Fruit fly (Drosophila melanogaster) whole organism, embryonic: ENCODE measurements around the gene CG34179.

Source experiments
- Adf1 ChIP-seq: fragments of 200-800 bp; sonication (Bioruptor generic); IDR thresholded peaks from 2 replicates; pipeline ENCODE4 v1.3.6; 2022; ENCODE audit warnings: missing biosample characterization, missing genetic modification characterization
- Bdp1 ChIP-seq: fragments of 200-800 bp; sonication (Bioruptor generic); optimal IDR thresholded peaks from 3 replicates; lab custom pipeline; 2016; ENCODE audit warnings: missing biosample characterization, missing genetic modification characterization
- BtbVII ChIP-seq: fragments of 200-800 bp; sonication (Bioruptor generic); optimal IDR thresholded peaks from 3 replicates; lab custom pipeline; 2017; ENCODE audit warnings: missing biosample characterization, mild to moderate bottlenecking, missing genetic modification characterization
- CG10147 ChIP-seq: fragments of 200-800 bp; sonication (Bioruptor generic); optimal IDR thresholded peaks from 2 replicates; lab custom pipeline; 2019; ENCODE audit warnings: missing biosample characterization, mild to moderate bottlenecking, missing genetic modification characterization, moderate library complexity
- CG10565 ChIP-seq: fragments of 200-800 bp; sonication (Bioruptor generic); optimal IDR thresholded peaks from 3 replicates; lab custom pipeline; 2016; ENCODE audit warnings: missing biosample characterization, mild to moderate bottlenecking, missing genetic modification characterization
- CG11560 ChIP-seq: fragments of 200-800 bp; sonication (Bioruptor generic); IDR thresholded peaks from 3 replicates; pipeline ENCODE4 v1.3.6; 2022; ENCODE audit warnings: missing biosample characterization, missing genetic modification characterization
- CG16813 ChIP-seq: fragments of 200-800 bp; sonication (Bioruptor generic); IDR thresholded peaks from 3 replicates; pipeline ENCODE4 v1.3.6; 2022; ENCODE audit warnings: missing biosample characterization, missing genetic modification characterization; ENCODE audit not compliant: partially characterized antibody
- CG17568 ChIP-seq: fragments of 200-800 bp; sonication (Bioruptor generic); optimal IDR thresholded peaks from 2 replicates; lab custom pipeline; 2018; ENCODE audit warnings: missing biosample characterization, mild to moderate bottlenecking, missing genetic modification characterization, moderate library complexity
- CG18476 ChIP-seq: fragments of 200-800 bp; sonication (Bioruptor generic); optimal IDR thresholded peaks from 2 replicates; lab custom pipeline; 2016; ENCODE audit warnings: missing biosample characterization, mild to moderate bottlenecking, missing genetic modification characterization
- CG18599 ChIP-seq: fragments of 200-800 bp; sonication (Bioruptor generic); optimal IDR thresholded peaks from 3 replicates; lab custom pipeline; 2017; ENCODE audit warnings: missing biosample characterization, missing genetic modification characterization, mild to moderate bottlenecking, moderate library complexity, missing genetic modification reagents
- CG2712 ChIP-seq: fragments of 200-800 bp; optimal IDR thresholded peaks from 3 replicates; lab custom pipeline; 2019; ENCODE audit warnings: missing biosample characterization, mild to moderate bottlenecking, missing genetic modification characterization, moderate library complexity
- CG2875 ChIP-seq: fragments of 200-800 bp; sonication (Bioruptor generic); optimal IDR thresholded peaks from 2 replicates; lab custom pipeline; 2017; ENCODE audit warnings: missing biosample characterization, mild to moderate bottlenecking, missing genetic modification characterization, missing genetic modification reagents
- CG32772 ChIP-seq: fragments of 200-800 bp; sonication (Bioruptor generic); IDR thresholded peaks from 2 replicates; pipeline ENCODE4 v1.3.6; 2022; ENCODE audit warnings: missing biosample characterization, missing genetic modification characterization
- CG5180 ChIP-seq: fragments of 200-800 bp; sonication (Bioruptor generic); optimal IDR thresholded peaks from 3 replicates; lab custom pipeline; 2017; ENCODE audit warnings: missing biosample characterization, missing genetic modification characterization, mild to moderate bottlenecking, moderate library complexity, missing genetic modification reagents
- CG6175 ChIP-seq: fragments of 200-800 bp; sonication (Bioruptor generic); IDR thresholded peaks from 3 replicates; pipeline ENCODE4 v1.3.6; 2022; ENCODE audit warnings: missing biosample characterization, missing genetic modification characterization
- CG6272 ChIP-seq: fragments of 200-800 bp; sonication (Bioruptor generic); IDR thresholded peaks from 2 replicates; pipeline ENCODE4 v1.3.6; 2022; ENCODE audit warnings: missing biosample characterization, missing genetic modification characterization
- CG6683 ChIP-seq: fragments of 200-800 bp; sonication (Bioruptor generic); optimal IDR thresholded peaks from 2 replicates; lab custom pipeline; 2017; ENCODE audit warnings: missing biosample characterization, mild to moderate bottlenecking, missing genetic modification characterization, missing genetic modification reagents
- CG9797 ChIP-seq: fragments of 200-800 bp; sonication (Bioruptor generic); optimal IDR thresholded peaks from 3 replicates; lab custom pipeline; 2018; ENCODE audit warnings: missing biosample characterization, mild to moderate bottlenecking, missing genetic modification characterization
- Dp ChIP-seq: fragments of 200-800 bp; sonication (Bioruptor generic); optimal IDR thresholded peaks from 2 replicates; lab custom pipeline; 2018; ENCODE audit warnings: missing biosample characterization, mild to moderate bottlenecking, missing genetic modification characterization, moderate library complexity
- HLH4C ChIP-seq: fragments of 200-800 bp; sonication (Bioruptor generic); IDR thresholded peaks from 3 replicates; pipeline ENCODE4 v1.3.6; 2022; ENCODE audit warnings: missing biosample characterization, missing genetic modification characterization; ENCODE audit not compliant: partially characterized antibody
- HmgZ ChIP-seq: fragments of 200-800 bp; sonication (Bioruptor generic); optimal IDR thresholded peaks from 2 replicates; lab custom pipeline; 2018; ENCODE audit warnings: missing biosample characterization, mild to moderate bottlenecking, missing genetic modification characterization
- Hr51 ChIP-seq, 2 experiments: fragments of 200-800 bp; sonication (Bioruptor generic); optimal IDR thresholded peaks; 2 replicates in 1 of 2; 3 replicates in 1 of 2; lab custom pipeline; 2016 to 2018; ENCODE audit warnings: missing biosample characterization in 2 of 2, missing genetic modification characterization in 2 of 2, mild to moderate bottlenecking in 1 of 2, moderate library complexity in 1 of 2
- Jarid2 ChIP-seq: fragments of 200-800 bp; sonication (Bioruptor generic); optimal IDR thresholded peaks from 3 replicates; lab custom pipeline; 2017; ENCODE audit warnings: mild to moderate bottlenecking, missing biosample characterization, missing genetic modification reagents, missing genetic modification characterization
- Kr ChIP-seq: fragments of 200-800 bp; sonication (Bioruptor generic); optimal IDR thresholded peaks from 2 replicates; lab custom pipeline; 2017; ENCODE audit warnings: missing biosample characterization, mild to moderate bottlenecking, missing genetic modification characterization
- Lim3 ChIP-seq: fragments of 200-800 bp; sonication (Bioruptor generic); IDR thresholded peaks from 2 replicates; pipeline ENCODE4 v1.3.6; 2022; ENCODE audit warnings: missing biosample characterization, missing genetic modification characterization
- MBD-R2 ChIP-seq: fragments of 200-800 bp; sonication (Bioruptor generic); IDR thresholded peaks from 2 replicates; pipeline ENCODE4 v1.3.6; 2022; ENCODE audit warnings: missing biosample characterization, missing genetic modification characterization
- NK7.1 ChIP-seq: fragments of 200-800 bp; sonication (Bioruptor generic); optimal IDR thresholded peaks from 3 replicates; lab custom pipeline; 2016; ENCODE audit warnings: missing biosample characterization, missing genetic modification characterization
- Poxn ChIP-seq: fragments of 200-800 bp; sonication (Bioruptor generic); IDR thresholded peaks from 2 replicates; pipeline ENCODE4 v1.3.6; 2022; ENCODE audit warnings: missing biosample characterization, missing genetic modification characterization
- Ravus ChIP-seq: fragments of 200-800 bp; sonication (Bioruptor generic); IDR thresholded peaks from 2 replicates; pipeline ENCODE4 v1.3.6; 2022; ENCODE audit warnings: missing biosample characterization, missing genetic modification characterization
- Ssrp ChIP-seq: fragments of 200-800 bp; sonication (Bioruptor generic); optimal IDR thresholded peaks from 2 replicates; lab custom pipeline; 2018; ENCODE audit warnings: missing biosample characterization, mild to moderate bottlenecking, missing genetic modification characterization, moderate library complexity
- Stat92E ChIP-seq, 3 experiments: fragments of >200 bp in 2 of 3; fragments of 200-800 bp in 1 of 3; sonication (Bioruptor generic) in 1 of 3; optimal IDR thresholded peaks; 2 replicates each; lab custom pipeline; 2017 to 2019; ENCODE audit warnings: missing biosample characterization in 3 of 3, missing genetic modification characterization in 3 of 3, mild to moderate bottlenecking in 1 of 3, moderate library complexity in 1 of 3
- ac ChIP-seq: fragments of 200-800 bp; sonication (Bioruptor generic); optimal IDR thresholded peaks from 3 replicates; lab custom pipeline; 2017; ENCODE audit warnings: missing biosample characterization, mild to moderate bottlenecking, missing genetic modification characterization
- al ChIP-seq: fragments of 200-800 bp; sonication (Bioruptor generic); IDR thresholded peaks from 2 replicates; pipeline ENCODE4 v1.3.6; 2022; ENCODE audit warnings: missing biosample characterization, missing genetic modification characterization
- ase ChIP-seq: fragments of 200-800 bp; sonication (Bioruptor generic); IDR thresholded peaks from 3 replicates; pipeline ENCODE4 v1.3.6; 2022; ENCODE audit warnings: missing biosample characterization, missing genetic modification characterization
- bigmax ChIP-seq: fragments of 200-800 bp; sonication (Bioruptor generic); optimal IDR thresholded peaks from 2 replicates; lab custom pipeline; 2018; ENCODE audit warnings: missing biosample characterization, mild to moderate bottlenecking, missing genetic modification characterization
- bowl ChIP-seq: fragments of 200-800 bp; sonication (Bioruptor generic); IDR thresholded peaks from 2 replicates; pipeline ENCODE4 v1.3.6; 2022; ENCODE audit warnings: missing biosample characterization, missing genetic modification characterization
- crc ChIP-seq: fragments of 200-800 bp; sonication (Bioruptor generic); optimal IDR thresholded peaks from 2 replicates; lab custom pipeline; 2016; ENCODE audit warnings: missing biosample characterization, missing genetic modification characterization
- dm ChIP-seq: fragments of 200-800 bp; sonication (Bioruptor generic); optimal IDR thresholded peaks from 3 replicates; lab custom pipeline; 2016; ENCODE audit warnings: missing biosample characterization, missing genetic modification characterization
- esg ChIP-seq: fragments of 200-800 bp; sonication (Bioruptor generic); conservative IDR thresholded peaks from 2 replicates; pipeline ENCODE4 v1.3.6; 2022; ENCODE audit warnings: missing biosample characterization, missing genetic modification characterization
- exex ChIP-seq: fragments of 200-800 bp; sonication (Bioruptor generic); optimal IDR thresholded peaks from 4 replicates; lab custom pipeline; 2018; ENCODE audit warnings: missing biosample characterization, mild to moderate bottlenecking, missing genetic modification characterization, moderate library complexity
- gsb-n ChIP-seq: fragments of 200-800 bp; sonication (Bioruptor generic); optimal IDR thresholded peaks from 3 replicates; lab custom pipeline; 2018; ENCODE audit warnings: missing biosample characterization, mild to moderate bottlenecking, missing genetic modification characterization
- her ChIP-seq: fragments of 200-800 bp; sonication (Bioruptor generic); optimal IDR thresholded peaks from 2 replicates; lab custom pipeline; 2016; ENCODE audit warnings: missing biosample characterization, missing genetic modification characterization
- lab ChIP-seq: fragments of 200-800 bp; sonication (Bioruptor generic); optimal IDR thresholded peaks from 3 replicates; lab custom pipeline; 2017; ENCODE audit warnings: missing biosample characterization, missing genetic modification characterization, mild to moderate bottlenecking, moderate library complexity, missing genetic modification reagents
- peb ChIP-seq: fragments of 200-800 bp; sonication (Bioruptor generic); IDR thresholded peaks from 2 replicates; pipeline ENCODE4 v1.3.6; 2022; ENCODE audit warnings: missing biosample characterization, missing genetic modification characterization
- pros ChIP-seq: fragments of 200-800 bp; sonication (Bioruptor generic); optimal IDR thresholded peaks from 3 replicates; lab custom pipeline; 2019; ENCODE audit warnings: missing biosample characterization, mild to moderate bottlenecking, missing genetic modification characterization, moderate library complexity
- psq ChIP-seq: fragments of 200-800 bp; sonication (Bioruptor generic); optimal IDR thresholded peaks from 2 replicates; lab custom pipeline; 2017; ENCODE audit warnings: missing biosample characterization, missing genetic modification characterization
- schlank ChIP-seq: fragments of 200-800 bp; sonication (Bioruptor generic); optimal IDR thresholded peaks from 2 replicates; lab custom pipeline; 2018; ENCODE audit warnings: missing biosample characterization, mild to moderate bottlenecking, missing genetic modification characterization
- seq ChIP-seq: fragments of 200-800 bp; sonication (Bioruptor generic); IDR thresholded peaks from 2 replicates; pipeline ENCODE4 v1.3.6; 2022; ENCODE audit warnings: missing biosample characterization, missing genetic modification characterization
- sisA ChIP-seq: fragments of 200-800 bp; sonication (Bioruptor generic); IDR thresholded peaks from 2 replicates; pipeline ENCODE4 v1.3.6; 2022; ENCODE audit warnings: missing biosample characterization, missing genetic modification characterization
- sug ChIP-seq: fragments of 200-800 bp; optimal IDR thresholded peaks from 2 replicates; lab custom pipeline; 2019; ENCODE audit warnings: missing biosample characterization, mild to moderate bottlenecking, missing genetic modification characterization, moderate library complexity

The CG34179 gene

DNA sequence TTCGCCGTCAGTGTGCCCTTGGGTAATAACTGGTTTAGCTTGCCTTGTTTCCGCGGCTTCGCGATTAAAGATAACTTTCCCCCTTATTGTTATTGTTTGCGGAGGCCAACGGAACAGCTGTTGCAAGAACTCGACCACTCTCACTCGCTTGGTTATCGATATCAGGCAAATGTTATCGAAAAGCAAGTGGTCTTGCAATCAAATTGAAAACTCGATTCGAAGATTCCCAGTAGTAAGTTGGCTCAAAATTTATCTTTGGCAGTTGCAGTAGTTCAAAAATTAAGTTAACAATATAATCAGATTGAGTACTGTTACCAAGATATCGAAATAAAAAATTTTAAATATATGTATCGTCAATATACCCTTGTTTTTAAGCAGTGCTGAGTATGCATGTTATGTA is 17.3 kb upstream of the CG34179 start, which contains the start of the genes Fbw5 and CG9147 (continued):
- peak; percentile 99 for TF ChIP-seq dm (GFP tag; lab: Kevin White, UChicago)
- TF ChIP-seq ase (GFP tag; lab: Robert Waterston, UW), result peak; percentile 99
- peak; percentile 98 for TF ChIP-seq Lim3 (GFP tag; lab: Robert Waterston, UW)
- peak; percentile 99 for TF ChIP-seq schlank
- peak; percentile 93 for TF ChIP-seq Adf1 (GFP tag; lab: Robert Waterston, UW)
- TF ChIP-seq Dp (GFP tag; lab: Kevin White, UChicago), result peak; percentile 62
- peak; percentile 81 for TF ChIP-seq bigmax
- TF ChIP-seq pros (GFP tag; lab: Kevin White, UChicago), result peak; percentile 67
- TF ChIP-seq Hr51 (GFP tag; optimal IDR thresholded peaks at IDR 0.05; lab: Kevin White, UChicago), result peak; percentile 99 to 100
- TF ChIP-seq HLH4C (GFP tag; lab: Robert Waterston, UW), result peak; percentile 70
- peak; percentile 99 for TF ChIP-seq crc
- peak; percentile 99 for TF ChIP-seq Poxn
- peak; percentile 98 for TF ChIP-seq sug
- peak; percentile 99 for TF ChIP-seq lab (GFP tag; lab: Kevin White, UChicago)
- TF ChIP-seq CG32772, result peak; percentile 99
- TF ChIP-seq sisA (GFP tag; lab: Robert Waterston, UW), result peak; percentile 100
- peak; percentile 99 for TF ChIP-seq CG10565 (GFP tag; lab: Kevin White, UChicago)
- TF ChIP-seq Ssrp, result peak; percentile 100
- TF ChIP-seq Bdp1, result peak; percentile 96
- TF ChIP-seq CG6175 (GFP tag; lab: Robert Waterston, UW), result peak; percentile 98
- peak; percentile 97 for TF ChIP-seq psq (GFP tag; lab: Kevin White, UChicago)
- peak; percentile 100 for TF ChIP-seq seq
- peak; percentile 90 for TF ChIP-seq CG5180 (GFP tag; lab: Kevin White, UChicago)
- peak; percentile 98 for TF ChIP-seq BtbVII (GFP tag; lab: Kevin White, UChicago)
- peak; percentile 98 for TF ChIP-seq bowl (GFP tag; lab: Robert Waterston, UW)
- peak; percentile 100 for TF ChIP-seq esg (GFP tag; lab: Robert Waterston, UW)
- peak; percentile 100 for TF ChIP-seq HmgZ
- TF ChIP-seq peb (GFP tag; lab: Robert Waterston, UW), result peak; percentile 99
- peak; percentile 99 for TF ChIP-seq CG2712 (tag; lab: Kevin White, UChicago)
- TF ChIP-seq NK7.1 (GFP tag; lab: Kevin White, UChicago), result peak; percentile 99
- TF ChIP-seq gsb-n (tag; lab: Kevin White, UChicago), result peak; percentile 100
- TF ChIP-seq CG6683 (GFP tag; lab: Kevin White, UChicago), result peak; percentile 96
- TF ChIP-seq CG17568, result peak; percentile 100
- peak; percentile 94 for TF ChIP-seq CG11560 (tag; lab: Robert Waterston, UW)
- peak; percentile 99 for TF ChIP-seq CG18476
- TF ChIP-seq Ravus (GFP tag; lab: Robert Waterston, UW), result peak; percentile 99
- TF ChIP-seq CG16813 (GFP tag; lab: Robert Waterston, UW), result peak; percentile 46; the same call in 1 of the 3 replicates
- TF ChIP-seq al, result peak; percentile 99
- TF ChIP-seq her, result peak; percentile 98
- TF ChIP-seq CG18599 (GFP tag; lab: Kevin White, UChicago), result peak; percentile 99
- peak; percentile 94 for TF ChIP-seq exex (tag; lab: Kevin White, UChicago)
- TF ChIP-seq CG9797, result peak; percentile 56
- TF ChIP-seq Stat92E (GFP tag; optimal IDR thresholded peaks at IDR 0.05; lab: Kevin White, UChicago), result peak in 1 of 3 experiments; percentile 99
- TF ChIP-seq CG6272, result peak; percentile 99
- TF ChIP-seq CG10147, result peak; percentile 99
- peak; percentile 100 for TF ChIP-seq MBD-R2 (GFP tag; lab: Robert Waterston, UW)
- TF ChIP-seq Jarid2 (GFP tag; lab: Kevin White, UChicago), result peak; percentile 89
- peak; percentile 83 for TF ChIP-seq Kr (GFP tag; lab: Kevin White, UChicago)
- TF ChIP-seq CG2875, result peak; percentile 100
- peak; percentile 98 for TF ChIP-seq ac
